Worm (Caenorhabditis elegans) whole organism, L4 larva: ENCODE results near the gene Y39B6A.41.

ENCODE experiments used
- D1046.2 ChIP-seq: fragments of 200-800 bp; sonication (Bioruptor generic); IDR thresholded peaks from 2 replicates; pipeline ENCODE4 v1.3.6; 2022; ENCODE audit warnings: missing genetic modification characterization, missing compliant biosample characterization
- F10B5.3 ChIP-seq: sonication (generic microtip); optimal IDR thresholded peaks from 2 replicates; lab custom pipeline; 2016; ENCODE audit warnings: mild to moderate bottlenecking, missing genetic modification characterization, missing compliant biosample characterization
- F26F4.8 ChIP-seq: fragments of 200-800 bp; sonication (Bioruptor generic); conservative IDR thresholded peaks from 2 replicates; pipeline ENCODE4 v1.3.6; 2022; ENCODE audit warnings: missing genetic modification characterization, missing compliant biosample characterization
- F37D6.2 ChIP-seq: sonication (generic microtip); optimal IDR thresholded peaks from 2 replicates; lab custom pipeline; 2016; ENCODE audit warnings: mild to moderate bottlenecking, missing genetic modification characterization, missing compliant biosample characterization
- F49E8.2 ChIP-seq: sonication (generic microtip); optimal IDR thresholded peaks from 2 replicates; lab custom pipeline; 2016; ENCODE audit warnings: missing compliant biosample characterization, mild to moderate bottlenecking, missing genetic modification characterization, borderline replicate concordance
- T20F7.1 ChIP-seq: fragments of 200-800 bp; sonication (Bioruptor generic); optimal IDR thresholded peaks from 2 replicates; lab custom pipeline; 2018; ENCODE audit warnings: mild to moderate bottlenecking, missing genetic modification characterization, missing compliant biosample characterization
- Y105C5A.15 ChIP-seq: fragments of 200-800 bp; sonication (Bioruptor generic); IDR thresholded peaks from 2 replicates; pipeline ENCODE4 v1.3.6; 2022; ENCODE audit warnings: missing genetic modification characterization, missing compliant biosample characterization
- aha-1 ChIP-seq: fragments of 150-350 bp; peaks from one replicate; lab custom pipeline; 2014; ENCODE audit warnings: missing biosample characterization, missing genetic modification characterization
- ama-1 ChIP-seq: fragments of 150-350 bp; optimal IDR thresholded peaks from 2 replicates; lab custom pipeline; 2014; ENCODE audit warnings: inconsistent platforms, mixed read lengths
- arid-1 ChIP-seq: fragments of 200-800 bp; sonication (Bioruptor generic); conservative IDR thresholded peaks from 2 replicates; pipeline ENCODE4 v1.3.6; 2022; ENCODE audit warnings: missing genetic modification reagents, missing genetic modification characterization, missing compliant biosample characterization
- attf-4 ChIP-seq: sonication (generic microtip); optimal IDR thresholded peaks from 3 replicates; lab custom pipeline; 2017; ENCODE audit warnings: missing biosample characterization, missing genetic modification characterization
- ceh-20 ChIP-seq: fragments of 200-800 bp; sonication (Bioruptor generic); IDR thresholded peaks from 2 replicates; pipeline ENCODE4 v1.3.6; 2022; ENCODE audit warnings: missing genetic modification reagents, missing genetic modification characterization, missing compliant biosample characterization
- ceh-82 ChIP-seq: sonication (generic microtip); optimal IDR thresholded peaks from 2 replicates; lab custom pipeline; 2017; ENCODE audit warnings: missing biosample characterization, missing genetic modification characterization
- ces-1 ChIP-seq: fragments of 150-350 bp; sonication (generic microtip); optimal IDR thresholded peaks from 4 replicates; lab custom pipeline; 2014; ENCODE audit warnings: missing biosample characterization, missing genetic modification reagents, missing genetic modification characterization
- ctbp-1 ChIP-seq: fragments of 200-800 bp; sonication (Bioruptor generic); IDR thresholded peaks from 2 replicates; pipeline ENCODE4 v1.3.6; 2022; ENCODE audit warnings: missing genetic modification reagents, missing genetic modification characterization, missing compliant biosample characterization
- daf-19 ChIP-seq: fragments of 200-800 bp; sonication (Bioruptor generic); conservative IDR thresholded peaks from 2 replicates; pipeline ENCODE4 v1.3.6; 2022; ENCODE audit warnings: missing genetic modification characterization, missing compliant biosample characterization
- daf-8 ChIP-seq: fragments of 200-800 bp; sonication (Bioruptor generic); IDR thresholded peaks from 2 replicates; pipeline ENCODE4 v1.3.6; 2022; ENCODE audit warnings: missing genetic modification characterization, missing compliant biosample characterization
- dve-1 ChIP-seq: sonication (generic microtip); optimal IDR thresholded peaks from 2 replicates; lab custom pipeline; 2017; ENCODE audit warnings: antibody characterized with exemption, mild to moderate bottlenecking, missing genetic modification characterization, missing compliant biosample characterization; ENCODE audit not compliant: insufficient read depth
- egl-27 ChIP-seq: sonication (generic microtip); optimal IDR thresholded peaks from 3 replicates; lab custom pipeline; 2017; ENCODE audit warnings: missing biosample characterization, missing genetic modification reagents, missing genetic modification characterization
- hlh-11 ChIP-seq: fragments of 200-800 bp; sonication (Bioruptor generic); optimal IDR thresholded peaks from 2 replicates; lab custom pipeline; 2018; ENCODE audit warnings: mild to moderate bottlenecking, missing genetic modification characterization, missing compliant biosample characterization
- hlh-30 ChIP-seq: sonication (generic microtip); optimal IDR thresholded peaks from 2 replicates; lab custom pipeline; 2017; ENCODE audit warnings: antibody characterized with exemption, mild to moderate bottlenecking, missing genetic modification characterization, missing compliant biosample characterization; ENCODE audit not compliant: insufficient read depth
- hmg-1.1 ChIP-seq: fragments of 200-800 bp; sonication (Bioruptor generic); IDR thresholded peaks from 2 replicates; pipeline ENCODE4 v1.3.6; 2022; ENCODE audit warnings: missing genetic modification reagents, missing genetic modification characterization, missing compliant biosample characterization
- lim-7 ChIP-seq: fragments of 200-800 bp; sonication (Bioruptor generic); IDR thresholded peaks from 2 replicates; pipeline ENCODE4 v1.3.6; 2022; ENCODE audit warnings: missing genetic modification characterization, missing compliant biosample characterization
- lin-13 ChIP-seq: fragments of 150-350 bp; optimal IDR thresholded peaks from 2 replicates; lab custom pipeline; 2014; ENCODE audit warnings: missing biosample characterization, missing genetic modification reagents, missing genetic modification characterization
- lin-38 ChIP-seq: fragments of 200-800 bp; sonication (Bioruptor generic); IDR thresholded peaks from 2 replicates; pipeline ENCODE4 v1.3.6; 2022; ENCODE audit warnings: missing genetic modification reagents, missing genetic modification characterization, missing compliant biosample characterization
- madf-5 ChIP-seq, 2 experiments: fragments of 200-800 bp; sonication (Bioruptor generic); IDR thresholded peaks; 2 replicates each; pipeline ENCODE4 v1.3.6; 2022; ENCODE audit warnings: missing compliant biosample characterization in 2 of 2, missing genetic modification characterization in 2 of 2
- madf-9 ChIP-seq: fragments of 200-800 bp; sonication (Bioruptor generic); conservative IDR thresholded peaks from 2 replicates; pipeline ENCODE4 v1.3.6; 2022; ENCODE audit warnings: missing genetic modification reagents, missing genetic modification characterization, missing compliant biosample characterization
- mdl-1 ChIP-seq, 2 experiments: fragments of 150-350 bp in 1 of 2; sonication (generic microtip) in 1 of 2; optimal IDR thresholded peaks; 2 replicates each; lab custom pipeline; 2014 to 2017; ENCODE audit warnings: missing biosample characterization in 2 of 2, missing genetic modification characterization in 2 of 2
- mxl-3 ChIP-seq: fragments of 200-800 bp; sonication (Bioruptor generic); optimal IDR thresholded peaks from 2 replicates; lab custom pipeline; 2018; ENCODE audit warnings: mild to moderate bottlenecking, missing genetic modification characterization, missing compliant biosample characterization
- nhr-10 ChIP-seq: fragments of 150-350 bp; optimal IDR thresholded peaks from 2 replicates; lab custom pipeline; 2014; ENCODE audit warnings: missing biosample characterization, missing genetic modification characterization
- nhr-102 ChIP-seq: sonication (generic microtip); optimal IDR thresholded peaks from 2 replicates; lab custom pipeline; 2016; ENCODE audit warnings: mild to moderate bottlenecking, missing genetic modification characterization, moderate library complexity, missing compliant biosample characterization
- nhr-11 ChIP-seq: fragments of 150-350 bp; optimal IDR thresholded peaks from 2 replicates; lab custom pipeline; 2014; ENCODE audit warnings: missing biosample characterization, missing genetic modification characterization
- nhr-111 ChIP-seq: fragments of 200-800 bp; sonication (Bioruptor generic); optimal IDR thresholded peaks from 2 replicates; lab custom pipeline; 2018; ENCODE audit warnings: mild to moderate bottlenecking, missing genetic modification characterization, missing compliant biosample characterization
- nhr-25 ChIP-seq: sonication (generic microtip); optimal IDR thresholded peaks from 2 replicates; lab custom pipeline; 2017; ENCODE audit warnings: missing genetic modification characterization, mild to moderate bottlenecking, missing compliant biosample characterization, antibody characterized with exemption, moderate library complexity, borderline replicate concordance; ENCODE audit not compliant: insufficient read depth
- nhr-28 ChIP-seq: fragments of 150-350 bp; optimal IDR thresholded peaks from 2 replicates; lab custom pipeline; 2014; ENCODE audit warnings: missing biosample characterization, missing genetic modification characterization
- nhr-41 ChIP-seq: fragments of 200-800 bp; sonication (Bioruptor generic); IDR thresholded peaks from 2 replicates; pipeline ENCODE4 v1.3.6; 2022; ENCODE audit warnings: missing genetic modification reagents, missing genetic modification characterization, missing compliant biosample characterization
- nhr-48 ChIP-seq: sonication (generic microtip); optimal IDR thresholded peaks from 2 replicates; lab custom pipeline; 2016; ENCODE audit warnings: mild to moderate bottlenecking, missing genetic modification characterization, missing compliant biosample characterization
- nhr-76 ChIP-seq: fragments of 150-350 bp; optimal IDR thresholded peaks from 2 replicates; lab custom pipeline; 2014; ENCODE audit warnings: missing biosample characterization, missing genetic modification characterization
- nhr-77 ChIP-seq: fragments of 150-350 bp; optimal IDR thresholded peaks from 2 replicates; lab custom pipeline; 2014; ENCODE audit warnings: missing biosample characterization, missing genetic modification characterization
- php-3 ChIP-seq: fragments of 200-800 bp; sonication (Bioruptor generic); IDR thresholded peaks from 2 replicates; pipeline ENCODE4 v1.3.6; 2022; ENCODE audit warnings: missing genetic modification reagents, missing genetic modification characterization, missing compliant biosample characterization
- pqm-1 ChIP-seq: sonication (generic microtip); optimal IDR thresholded peaks from 2 replicates; lab custom pipeline; 2017; ENCODE audit warnings: missing biosample characterization, missing genetic modification characterization
- rbr-2 ChIP-seq: sonication (generic microtip); optimal IDR thresholded peaks from 2 replicates; lab custom pipeline; 2016; ENCODE audit warnings: missing genotype, missing genetic modification characterization, missing compliant biosample characterization
- saeg-2 ChIP-seq: fragments of 200-800 bp; sonication (Bioruptor generic); IDR thresholded peaks from 2 replicates; pipeline ENCODE4 v1.3.6; 2022; ENCODE audit warnings: missing genetic modification reagents, missing genetic modification characterization, missing compliant biosample characterization
- skn-1 ChIP-seq: fragments of 150-350 bp; optimal IDR thresholded peaks from 2 replicates; lab custom pipeline; 2014; ENCODE audit warnings: missing biosample characterization, missing genetic modification characterization
- snpc-4 ChIP-seq: fragments of 150-350 bp; optimal IDR thresholded peaks from 2 replicates; lab custom pipeline; 2014; ENCODE audit warnings: missing biosample characterization, missing genetic modification characterization
- tra-1 ChIP-seq: fragments of 200-800 bp; sonication (Bioruptor generic); IDR thresholded peaks from 2 replicates; pipeline ENCODE4 v1.3.6; 2022; ENCODE audit warnings: missing genetic modification reagents, missing genetic modification characterization, missing compliant biosample characterization
- vab-7 ChIP-seq: fragments of 200-800 bp; sonication (Bioruptor generic); IDR thresholded peaks from 2 replicates; pipeline ENCODE4 v1.3.6; 2022; ENCODE audit warnings: missing genetic modification reagents, missing genetic modification characterization, missing compliant biosample characterization
- zfp-2 ChIP-seq: sonication (generic microtip); optimal IDR thresholded peaks from 2 replicates; lab custom pipeline; 2016; ENCODE audit warnings: mild to moderate bottlenecking, missing genetic modification characterization, missing compliant biosample characterization
- zfp-3 ChIP-seq: fragments of 200-800 bp; sonication (Bioruptor generic); conservative IDR thresholded peaks from 2 replicates; pipeline ENCODE4 v1.3.6; 2022; ENCODE audit warnings: missing genetic modification reagents, missing genetic modification characterization, missing compliant biosample characterization
- ztf-11 ChIP-seq: fragments of 150-350 bp; optimal IDR thresholded peaks from 2 replicates; lab custom pipeline; 2014; ENCODE audit warnings: missing biosample characterization, missing genetic modification characterization
- ztf-7 ChIP-seq: fragments of 150-350 bp; optimal IDR thresholded peaks from 2 replicates; lab custom pipeline; 2014; ENCODE audit warnings: missing biosample characterization, missing genetic modification characterization

The Y39B6A.41 gene

DNA sequence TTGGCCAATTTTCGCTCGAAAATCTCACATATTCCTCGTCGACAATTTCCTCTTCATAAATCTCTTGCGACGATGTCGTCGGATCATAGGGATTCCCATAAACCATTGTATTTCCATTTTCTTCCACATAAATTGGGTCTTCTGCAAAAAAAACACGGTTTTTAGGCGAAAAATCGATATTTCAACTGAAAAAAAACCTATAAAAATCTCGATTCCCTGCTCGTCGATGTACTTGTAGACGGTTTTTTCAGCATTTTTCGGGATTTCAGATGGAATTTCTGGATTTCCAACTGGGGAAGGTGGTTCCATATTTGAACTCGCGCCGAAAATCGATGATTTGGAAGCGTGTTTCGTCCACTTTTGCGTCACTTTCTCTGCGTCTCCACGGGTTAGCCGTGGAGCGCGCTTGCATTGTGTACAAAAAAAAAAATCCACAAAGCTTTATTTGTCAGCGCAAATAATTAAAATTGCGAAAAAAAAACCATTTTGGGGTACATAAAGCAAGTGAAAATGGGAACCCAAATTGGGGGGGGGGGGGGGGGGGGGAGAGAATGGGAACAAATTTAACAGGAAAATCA, 10.2 kb downstream of the Y39B6A.41 start, which contains the start of gene Y39B6A.43 (continued):
- TF ChIP-seq madf-5 (GFP tag; IDR thresholded peaks at IDR 0.05; lab: Robert Waterston, UW) (peak; percentile 85 to 92), rbr-2 (tag; lab: Kevin White, UChicago) (peak; percentile 96), D1046.2 (peak; percentile 82; the same call in 1 of the 2 replicates), nhr-76 (tag; lab: Kevin White, UChicago) (peak; percentile 55), skn-1 (tag; lab: Kevin White, UChicago) (peak; percentile 80), ceh-20 (GFP tag; lab: Robert Waterston, UW) (peak; percentile 96), ztf-7 (tag; lab: Kevin White, UChicago) (peak; percentile 73), F26F4.8 (GFP tag; lab: Robert Waterston, UW) (no peak), egl-27 (tag; lab: Kevin White, UChicago) (no peak), nhr-48 (tag; lab: Kevin White, UChicago) (peak; percentile 77), T20F7.1 (GFP tag; lab: Kevin White, UChicago) (peak; percentile 91), vab-7 (GFP tag; lab: Robert Waterston, UW) (peak; percentile 83), daf-8 (GFP tag; lab: Robert Waterston, UW) (no peak), nhr-111 (peak; percentile 34), nhr-10 (tag; lab: Kevin White, UChicago) (no peak), tra-1 (GFP tag; lab: Robert Waterston, UW) (peak; percentile 97), aha-1 (peak; percentile 93), lin-13 (GFP tag; lab: Kevin White, UChicago) (peak; percentile 99), nhr-41 (GFP tag; lab: Robert Waterston, UW) (peak; percentile 83), nhr-11 (tag; lab: Kevin White, UChicago) (peak; percentile 88), madf-9 (GFP tag; lab: Robert Waterston, UW) (peak; percentile 93), ces-1 (GFP tag; lab: Kevin White, UChicago) (peak; percentile 78), zfp-2 (tag; lab: Kevin White, UChicago) (peak; percentile 81), nhr-77 (tag; lab: Kevin White, UChicago) (peak; percentile 98), daf-19 (no peak), nhr-25 (tag; lab: Kevin White, UChicago) (peak; percentile 96), ctbp-1 (peak; percentile 95), F37D6.2 (tag; lab: Kevin White, UChicago) (peak; percentile 95), hlh-30 (tag; lab: Kevin White, UChicago) (peak; percentile 90), ceh-82 (tag; lab: Kevin White, UChicago) (no peak), hlh-11 (peak; percentile 94), ama-1 (lab: Kevin White, UChicago) (peak; percentile 80), mdl-1 (tag; optimal IDR thresholded peaks at IDR 0.05; lab: Kevin White, UChicago) (peak in 1 of 2 experiments; percentile 58), lim-7 (peak; percentile 41; the same call in 1 of the 2 replicates), nhr-102 (tag; lab: Kevin White, UChicago) (peak; percentile 95), ztf-11 (no peak), dve-1 (tag; lab: Kevin White, UChicago) (peak; percentile 99), mxl-3 (GFP tag; lab: Kevin White, UChicago) (peak; percentile 78), lin-38 (GFP tag; lab: Robert Waterston, UW) (peak; percentile 100), snpc-4 (no peak), php-3 (GFP tag; lab: Robert Waterston, UW) (peak; percentile 81), F10B5.3 (tag; lab: Kevin White, UChicago) (peak; percentile 69), Y105C5A.15 (GFP tag; lab: Robert Waterston, UW) (peak; percentile 69; the same call in 1 of the 2 replicates), F49E8.2 (tag; lab: Kevin White, UChicago) (peak; percentile 96), hmg-1.1 (GFP tag; lab: Robert Waterston, UW) (peak; percentile 97), arid-1 (GFP tag; lab: Robert Waterston, UW) (peak; percentile 97), saeg-2 (GFP tag; lab: Robert Waterston, UW) (peak; percentile 92), nhr-28 (tag; lab: Kevin White, UChicago) (peak; percentile 91), attf-4 (no peak), pqm-1 (tag; lab: Kevin White, UChicago) (peak; percentile 11), zfp-3 (GFP tag; lab: Robert Waterston, UW) (peak; percentile 97)
